Fruit fly (Drosophila melanogaster) whole organism, embryonic: Measurements from ENCODE around the gene dpr18.

Experiments used
- CG10267 ChIP-seq: fragments of 200-800 bp; sonication (Bioruptor generic); optimal IDR thresholded peaks from 2 replicates; lab custom pipeline; 2018; ENCODE audit warnings: missing biosample characterization, mild to moderate bottlenecking, missing genetic modification characterization, moderate library complexity
- CG11085 ChIP-seq: fragments of 200-800 bp; sonication (Bioruptor generic); IDR thresholded peaks from 2 replicates; pipeline ENCODE4 v1.3.6; 2022; ENCODE audit warnings: missing biosample characterization, missing genetic modification characterization
- CG13624 ChIP-seq: fragments of 200-800 bp; sonication (Bioruptor generic); optimal IDR thresholded peaks from 2 replicates; lab custom pipeline; 2016; ENCODE audit warnings: missing biosample characterization, missing genetic modification characterization
- CG13894 ChIP-seq: fragments of 200-800 bp; sonication (Bioruptor generic); optimal IDR thresholded peaks from 3 replicates; lab custom pipeline; 2018; ENCODE audit warnings: missing biosample characterization, mild to moderate bottlenecking, missing genetic modification characterization, moderate library complexity
- CG14710 ChIP-seq: fragments of 200-800 bp; sonication (Bioruptor generic); optimal IDR thresholded peaks from 3 replicates; lab custom pipeline; 2019; ENCODE audit warnings: missing biosample characterization, mild to moderate bottlenecking, missing genetic modification characterization, moderate library complexity
- CG17612 ChIP-seq: fragments of 200-800 bp; sonication (Bioruptor generic); IDR thresholded peaks from 2 replicates; pipeline ENCODE4 v1.3.6; 2022; ENCODE audit warnings: missing biosample characterization, missing genetic modification characterization
- CG17802 ChIP-seq: fragments of 200-800 bp; sonication (Bioruptor generic); optimal IDR thresholded peaks from 2 replicates; lab custom pipeline; 2018; ENCODE audit warnings: missing biosample characterization, mild to moderate bottlenecking, missing genetic modification characterization, moderate library complexity
- CG1832 ChIP-seq: fragments of 200-800 bp; sonication (Bioruptor generic); optimal IDR thresholded peaks from 2 replicates; lab custom pipeline; 2017; ENCODE audit warnings: missing biosample characterization, mild to moderate bottlenecking, missing genetic modification characterization, inconsistent platforms
- CG2120 ChIP-seq: fragments of 200-800 bp; sonication (Bioruptor generic); optimal IDR thresholded peaks from 3 replicates; lab custom pipeline; 2016; ENCODE audit warnings: missing biosample characterization, missing genetic modification characterization
- CG2199 ChIP-seq: fragments of 200-800 bp; sonication (Bioruptor generic); IDR thresholded peaks from 3 replicates; pipeline ENCODE4 v1.3.6; 2022; ENCODE audit warnings: missing biosample characterization, missing genetic modification characterization
- CG2712 ChIP-seq: fragments of 200-800 bp; optimal IDR thresholded peaks from 3 replicates; lab custom pipeline; 2019; ENCODE audit warnings: missing biosample characterization, mild to moderate bottlenecking, missing genetic modification characterization, moderate library complexity
- CG34224 ChIP-seq: fragments of 200-800 bp; sonication (Bioruptor generic); IDR thresholded peaks from 3 replicates; pipeline ENCODE4 v1.3.6; 2022; ENCODE audit warnings: missing biosample characterization, missing genetic modification characterization; ENCODE audit not compliant: partially characterized antibody
- CG5953 ChIP-seq: fragments of 200-800 bp; sonication (Bioruptor generic); IDR thresholded peaks from 2 replicates; pipeline ENCODE4 v1.3.6; 2022; ENCODE audit warnings: missing biosample characterization, missing genetic modification characterization
- CG8281 ChIP-seq: fragments of 200-800 bp; sonication (Bioruptor generic); optimal IDR thresholded peaks from 2 replicates; lab custom pipeline; 2018; ENCODE audit warnings: missing biosample characterization, mild to moderate bottlenecking, missing genetic modification characterization, moderate library complexity
- CG8388 ChIP-seq: fragments of 200-800 bp; sonication (Bioruptor generic); optimal IDR thresholded peaks from 2 replicates; lab custom pipeline; 2019; ENCODE audit warnings: missing biosample characterization, mild to moderate bottlenecking, missing genetic modification characterization, moderate library complexity
- CTCF ChIP-seq: fragments of 200-800 bp; sonication (Bioruptor generic); optimal IDR thresholded peaks from 2 replicates; lab custom pipeline; 2017; ENCODE audit warnings: missing biosample characterization, mild to moderate bottlenecking, missing genetic modification characterization, moderate library complexity
- CoRest ChIP-seq: fragments of 200-800 bp; sonication (Bioruptor generic); optimal IDR thresholded peaks from 3 replicates; lab custom pipeline; 2018; ENCODE audit warnings: missing biosample characterization, mild to moderate bottlenecking, missing genetic modification characterization, moderate library complexity
- D19A ChIP-seq: fragments of 200-800 bp; optimal IDR thresholded peaks from 3 replicates; lab custom pipeline; 2019; ENCODE audit warnings: missing biosample characterization, mild to moderate bottlenecking, missing genetic modification characterization, moderate library complexity
- D19B ChIP-seq: fragments of 200-800 bp; sonication (Bioruptor generic); optimal IDR thresholded peaks from 2 replicates; lab custom pipeline; 2017; ENCODE audit warnings: missing biosample characterization, mild to moderate bottlenecking, missing genetic modification characterization
- Ets65A ChIP-seq: fragments of 200-800 bp; sonication (Bioruptor generic); peaks from one replicate; lab custom pipeline; 2016; ENCODE audit warnings: missing biosample characterization, missing genetic modification characterization
- H15 ChIP-seq: fragments of 200-800 bp; sonication (Bioruptor generic); IDR thresholded peaks from 3 replicates; pipeline ENCODE4 v1.3.6; 2022; ENCODE audit warnings: missing biosample characterization, missing genetic modification characterization
- Jarid2 ChIP-seq: fragments of 200-800 bp; sonication (Bioruptor generic); optimal IDR thresholded peaks from 3 replicates; lab custom pipeline; 2017; ENCODE audit warnings: mild to moderate bottlenecking, missing biosample characterization, missing genetic modification reagents, missing genetic modification characterization
- Med ChIP-seq: fragments of 200-800 bp; sonication (Bioruptor generic); peaks from one replicate; lab custom pipeline; 2016; ENCODE audit warnings: missing biosample characterization, missing genetic modification characterization, mild to moderate bottlenecking, inconsistent platforms, moderate library complexity
- Optix ChIP-seq: fragments of 200-800 bp; sonication (Bioruptor generic); IDR thresholded peaks from 3 replicates; pipeline ENCODE4 v1.3.6; 2022; ENCODE audit warnings: missing biosample characterization, missing genetic modification characterization
- PHDP ChIP-seq: fragments of 200-800 bp; sonication (Bioruptor generic); optimal IDR thresholded peaks from 3 replicates; lab custom pipeline; 2018; ENCODE audit warnings: missing biosample characterization, mild to moderate bottlenecking, missing genetic modification characterization, moderate library complexity
- Sox102F ChIP-seq: fragments of 200-800 bp; sonication (Bioruptor generic); optimal IDR thresholded peaks from 2 replicates; lab custom pipeline; 2018; ENCODE audit warnings: missing biosample characterization, mild to moderate bottlenecking, missing genetic modification characterization, moderate library complexity
- abd-A ChIP-seq: fragments of 200-800 bp; sonication (Bioruptor generic); optimal IDR thresholded peaks from 3 replicates; lab custom pipeline; 2019; ENCODE audit warnings: missing biosample characterization, mild to moderate bottlenecking, missing genetic modification characterization, moderate library complexity
- amos ChIP-seq: fragments of 200-800 bp; sonication (Bioruptor generic); IDR thresholded peaks from 2 replicates; pipeline ENCODE4 v1.3.6; 2022; ENCODE audit warnings: missing biosample characterization, missing genetic modification characterization; ENCODE audit not compliant: partially characterized antibody
- cg ChIP-seq: fragments of 200-800 bp; sonication (Bioruptor generic); optimal IDR thresholded peaks from 3 replicates; lab custom pipeline; 2019; ENCODE audit warnings: missing biosample characterization, mild to moderate bottlenecking, missing genetic modification characterization, moderate library complexity
- chm ChIP-seq: fragments of 200-800 bp; sonication (Bioruptor generic); IDR thresholded peaks from 2 replicates; pipeline ENCODE4 v1.3.6; 2022; ENCODE audit warnings: missing biosample characterization, missing genetic modification characterization
- eve ChIP-seq, 2 experiments: fragments of >200 bp; optimal IDR thresholded peaks; 2 replicates each; lab custom pipeline; 2017; ENCODE audit warnings: missing biosample characterization in 2 of 2, missing genetic modification characterization in 2 of 2
- gem ChIP-seq: fragments of 200-800 bp; sonication (Bioruptor generic); optimal IDR thresholded peaks from 2 replicates; lab custom pipeline; 2019; ENCODE audit warnings: missing biosample characterization, mild to moderate bottlenecking, missing genetic modification characterization, moderate library complexity
- gsb-n ChIP-seq: fragments of 200-800 bp; sonication (Bioruptor generic); optimal IDR thresholded peaks from 3 replicates; lab custom pipeline; 2018; ENCODE audit warnings: missing biosample characterization, mild to moderate bottlenecking, missing genetic modification characterization
- insv ChIP-seq, 2 experiments: fragments of 200-800 bp; sonication (Bioruptor generic); optimal IDR thresholded peaks; 3 replicates each; lab custom pipeline; 2016 to 2018; ENCODE audit warnings: missing biosample characterization in 2 of 2, missing genetic modification characterization in 2 of 2
- nau ChIP-seq: fragments of 200-800 bp; sonication (Bioruptor generic); optimal IDR thresholded peaks from 3 replicates; lab custom pipeline; 2017; ENCODE audit warnings: missing biosample characterization, mild to moderate bottlenecking, missing genetic modification characterization, missing genetic modification reagents
- pita ChIP-seq: fragments of 200-800 bp; sonication (Bioruptor generic); optimal IDR thresholded peaks from 2 replicates; lab custom pipeline; 2017; ENCODE audit warnings: missing biosample characterization, mild to moderate bottlenecking, missing genetic modification characterization
- pros ChIP-seq: fragments of 200-800 bp; sonication (Bioruptor generic); optimal IDR thresholded peaks from 3 replicates; lab custom pipeline; 2019; ENCODE audit warnings: missing biosample characterization, mild to moderate bottlenecking, missing genetic modification characterization, moderate library complexity
- sens ChIP-seq: fragments of 200-800 bp; sonication (Bioruptor generic); peaks from one replicate; lab custom pipeline; 2016; ENCODE audit warnings: missing biosample characterization, missing genetic modification characterization
- trem ChIP-seq: fragments of 200-800 bp; optimal IDR thresholded peaks from 3 replicates; lab custom pipeline; 2019; ENCODE audit warnings: missing biosample characterization, mild to moderate bottlenecking, missing genetic modification characterization, moderate library complexity
- z ChIP-seq: fragments of 200-800 bp; sonication (Bioruptor generic); IDR thresholded peaks from 3 replicates; pipeline ENCODE4 v1.3.6; 2022; ENCODE audit warnings: missing biosample characterization, missing genetic modification characterization
- zen ChIP-seq: fragments of 200-800 bp; sonication (Bioruptor generic); optimal IDR thresholded peaks from 3 replicates; lab custom pipeline; 2018; ENCODE audit warnings: missing biosample characterization, mild to moderate bottlenecking, missing genetic modification characterization, moderate library complexity
- zen2 ChIP-seq: fragments of 200-800 bp; sonication (Bioruptor generic); IDR thresholded peaks from 3 replicates; pipeline ENCODE4 v1.3.6; 2022; ENCODE audit warnings: missing biosample characterization, missing genetic modification characterization; ENCODE audit not compliant: partially characterized antibody
- zfh2 ChIP-seq: fragments of 200-800 bp; sonication (Bioruptor generic); optimal IDR thresholded peaks from 2 replicates; lab custom pipeline; 2016; ENCODE audit warnings: missing biosample characterization, missing genetic modification characterization

The dpr18 gene

DNA sequence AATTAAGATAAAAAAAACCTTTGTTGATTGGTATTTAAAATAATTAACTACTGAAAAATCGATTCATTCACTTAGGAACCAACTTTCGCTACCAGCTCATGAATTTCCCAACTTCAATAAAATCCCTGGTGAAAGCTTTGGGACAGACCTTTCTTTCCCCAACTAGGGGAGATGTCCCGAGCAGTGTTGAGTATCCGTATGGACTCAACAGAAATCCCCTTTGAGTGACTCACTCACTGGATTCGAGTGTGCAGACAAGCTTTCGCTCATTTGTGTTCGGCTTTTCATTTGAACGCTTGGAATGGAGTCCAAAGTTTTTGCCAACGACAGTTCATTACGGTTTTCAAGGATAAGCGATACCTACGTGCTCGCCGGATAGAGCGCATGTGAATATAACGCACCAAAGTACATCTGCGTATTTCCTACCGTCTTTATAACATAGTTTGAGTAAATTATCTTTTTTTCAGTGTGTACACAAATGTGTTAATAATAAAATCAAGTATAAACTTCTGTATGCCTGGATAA, at the start of gene dpr18 (continued):
- no peak for TF ChIP-seq D19B (GFP tag; lab: Kevin White, UChicago)
- no peak for TF ChIP-seq CG34224 (GFP tag; lab: Robert Waterston, UW)
- TF ChIP-seq Optix (GFP tag; lab: Robert Waterston, UW), result no peak
- no peak for TF ChIP-seq H15 (GFP tag; lab: Robert Waterston, UW)
- no peak for TF ChIP-seq CG17612 (GFP tag; lab: Robert Waterston, UW)
- no peak for TF ChIP-seq zen2 (GFP tag; lab: Robert Waterston, UW)
- peak; percentile 10 for TF ChIP-seq abd-A (tag; lab: Kevin White, UChicago)
- no peak for TF ChIP-seq CG1832 (GFP tag; lab: Kevin White, UChicago)
- TF ChIP-seq gsb-n (tag; lab: Kevin White, UChicago), result no peak
- no peak for TF ChIP-seq CG17802 (tag; lab: Kevin White, UChicago)
- TF ChIP-seq nau (GFP tag; lab: Kevin White, UChicago), result no peak

dm6 chrX:16062720-16063413, 671 bp upstream of the dpr18 start, which contains the start of gene CG12395:
CG12395 (minus strand) TSS chrX:16062898.
- TF ChIP-seq PHDP (peak; percentile 7), z (peak; percentile 60; the same call in 1 of the 3 replicates), trem (tag; lab: Kevin White, UChicago) (peak; percentile 6), CG2199 (GFP tag; lab: Robert Waterston, UW) (0 out of 3 replicates have a peak, but pooled peaks have one; percentile 43), zen (tag; lab: Kevin White, UChicago) (no peak), pita (GFP tag; lab: Kevin White, UChicago) (peak; percentile 79), zfh2 (no peak), amos (GFP tag; lab: Robert Waterston, UW) (peak; percentile 20; the same call in 1 of the 2 replicates), CTCF (GFP tag; lab: Kevin White, UChicago) (peak; percentile 81), CG11085 (GFP tag; lab: Robert Waterston, UW) (no peak), CG5953 (GFP tag; lab: Robert Waterston, UW) (no peak), sens (GFP tag; lab: Kevin White, UChicago) (peak; percentile 44), CG14710 (peak; percentile 17), insv (GFP tag; optimal IDR thresholded peaks at IDR 0.05; lab: Kevin White, UChicago) (peak in 1 of 2 experiments; percentile 1), Jarid2 (no peak), chm (0 out of 2 replicates have a peak, but pooled peaks have one; percentile 8), CG8388 (GFP tag; lab: Kevin White, UChicago) (peak; percentile 90), pros (GFP tag; lab: Kevin White, UChicago) (peak; percentile 5), CG2712 (tag; lab: Kevin White, UChicago) (peak; percentile 4), CG13894 (tag; lab: Kevin White, UChicago) (peak; percentile 32), CG10267 (tag; lab: Kevin White, UChicago) (peak; percentile 6)
- TF ChIP-seq, all 482 proteins: peak for 16

dm6 chrX:16072193-16072592, 8.7 kb downstream of the dpr18 start:
- TF ChIP-seq Sox102F (no peak), eve (GFP tag; optimal IDR thresholded peaks at IDR 0.05; lab: Kevin White, UChicago) (peak in 1 of 2 experiments; percentile 19), CoRest (tag; lab: Kevin White, UChicago) (no peak), Ets65A (peak; percentile 21), sens (GFP tag; lab: Kevin White, UChicago) (peak; percentile 37), gem (peak; percentile 9), cg (GFP tag; lab: Kevin White, UChicago) (peak; percentile 16), CG2120 (peak; percentile 12), D19A (peak; percentile 42), CG8281 (tag; lab: Kevin White, UChicago) (no peak), CG13624 (GFP tag; lab: Kevin White, UChicago) (no peak), Med (GFP tag; lab: Kevin White, UChicago) (peak; percentile 23), PHDP (peak; percentile 22)
